Worm (Caenorhabditis elegans) whole organism, L2 larva: ENCODE measurements around the gene spe-39.

ENCODE experiments used
- F13H6.1 ChIP-seq: sonication (generic microtip); optimal IDR thresholded peaks from 2 replicates; lab custom pipeline; 2016; ENCODE audit warnings: missing genetic modification characterization, missing compliant biosample characterization
- egl-27 ChIP-seq: sonication (generic microtip); optimal IDR thresholded peaks from 3 replicates; lab custom pipeline; 2017; ENCODE audit warnings: missing biosample characterization, missing genetic modification reagents, missing genetic modification characterization
- elt-1 ChIP-seq: fragments of 150-350 bp; optimal IDR thresholded peaks from 2 replicates; lab custom pipeline; 2014; ENCODE audit warnings: missing biosample characterization, missing genetic modification characterization
- lin-11 ChIP-seq: fragments of 150-350 bp; sonication (generic microtip); optimal IDR thresholded peaks from 2 replicates; lab custom pipeline; 2014; ENCODE audit warnings: missing biosample characterization, missing genetic modification characterization, inconsistent platforms, mixed read lengths
- lin-39 ChIP-seq: fragments of 150-350 bp; optimal IDR thresholded peaks from 2 replicates; lab custom pipeline; 2014; ENCODE audit warnings: missing biosample characterization, missing genetic modification reagents, missing genetic modification characterization
- lsy-2 ChIP-seq, 2 experiments: fragments of 150-350 bp in 1 of 2; sonication (generic microtip) in 1 of 2; optimal IDR thresholded peaks; 2 replicates each; lab custom pipeline; 2014 to 2017; ENCODE audit warnings: missing biosample characterization in 2 of 2, missing genetic modification characterization in 2 of 2
- mdl-1 ChIP-seq, 2 experiments: fragments of 150-350 bp in 1 of 2; sonication (generic microtip) in 1 of 2; optimal IDR thresholded peaks; 2 replicates each; lab custom pipeline; 2017; ENCODE audit warnings: missing biosample characterization in 2 of 2, missing genetic modification characterization in 2 of 2
- nhr-77 ChIP-seq: fragments of 150-350 bp; optimal IDR thresholded peaks from 2 replicates; lab custom pipeline; 2014; ENCODE audit warnings: missing biosample characterization, missing genetic modification characterization
- unc-62 ChIP-seq: fragments of 150-350 bp; optimal IDR thresholded peaks from 2 replicates; lab custom pipeline; 2014; ENCODE audit warnings: missing biosample characterization, missing genetic modification reagents, missing genetic modification characterization

DNA sequence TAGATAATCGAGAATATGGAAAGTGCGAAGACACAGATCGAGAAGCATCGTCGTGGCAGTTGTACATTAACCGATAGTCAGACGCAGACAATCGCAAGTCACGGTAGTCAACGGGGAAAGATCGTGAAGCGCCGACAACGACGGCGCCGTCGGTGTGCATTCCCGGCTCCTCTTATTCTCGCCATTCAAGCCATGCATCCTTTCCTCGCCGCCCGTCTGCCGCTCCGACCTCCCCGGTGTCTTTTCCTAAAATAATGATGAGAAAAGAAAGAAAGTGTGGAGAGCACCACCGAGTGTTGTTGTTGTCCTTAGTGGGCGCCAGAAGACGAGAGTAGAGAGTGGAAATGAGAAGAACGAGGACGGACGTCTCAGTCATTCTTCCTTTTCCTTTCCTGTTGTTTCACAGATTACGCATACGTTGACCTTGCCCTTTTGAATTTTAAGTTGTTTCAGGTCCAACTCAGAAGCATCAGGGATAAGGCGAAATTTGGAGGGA is 8.5 kb downstream of the spe-39 start, which contains the start of gene ZC404.1:
- TF ChIP-seq egl-27 (no peak), lsy-2 (tag; optimal IDR thresholded peaks at IDR 0.05; lab: Kevin White, UChicago) (no peak), elt-1 (tag; lab: Kevin White, UChicago) (no peak), nhr-77 (tag; lab: Kevin White, UChicago) (no peak), lin-39 (tag; lab: Kevin White, UChicago) (no peak), mdl-1 (tag; optimal IDR thresholded peaks at IDR 0.05; lab: Kevin White, UChicago) (no peak), unc-62 (GFP tag; lab: Kevin White, UChicago) (no peak), lin-11 (no peak), F13H6.1 (peak; percentile 34)
